Fruit fly (Drosophila melanogaster): ENCODE results near the gene CG15764.
A peak's percentile ranks its signal among the peaks of the same experiment; 100 is the strongest.

DNA sequence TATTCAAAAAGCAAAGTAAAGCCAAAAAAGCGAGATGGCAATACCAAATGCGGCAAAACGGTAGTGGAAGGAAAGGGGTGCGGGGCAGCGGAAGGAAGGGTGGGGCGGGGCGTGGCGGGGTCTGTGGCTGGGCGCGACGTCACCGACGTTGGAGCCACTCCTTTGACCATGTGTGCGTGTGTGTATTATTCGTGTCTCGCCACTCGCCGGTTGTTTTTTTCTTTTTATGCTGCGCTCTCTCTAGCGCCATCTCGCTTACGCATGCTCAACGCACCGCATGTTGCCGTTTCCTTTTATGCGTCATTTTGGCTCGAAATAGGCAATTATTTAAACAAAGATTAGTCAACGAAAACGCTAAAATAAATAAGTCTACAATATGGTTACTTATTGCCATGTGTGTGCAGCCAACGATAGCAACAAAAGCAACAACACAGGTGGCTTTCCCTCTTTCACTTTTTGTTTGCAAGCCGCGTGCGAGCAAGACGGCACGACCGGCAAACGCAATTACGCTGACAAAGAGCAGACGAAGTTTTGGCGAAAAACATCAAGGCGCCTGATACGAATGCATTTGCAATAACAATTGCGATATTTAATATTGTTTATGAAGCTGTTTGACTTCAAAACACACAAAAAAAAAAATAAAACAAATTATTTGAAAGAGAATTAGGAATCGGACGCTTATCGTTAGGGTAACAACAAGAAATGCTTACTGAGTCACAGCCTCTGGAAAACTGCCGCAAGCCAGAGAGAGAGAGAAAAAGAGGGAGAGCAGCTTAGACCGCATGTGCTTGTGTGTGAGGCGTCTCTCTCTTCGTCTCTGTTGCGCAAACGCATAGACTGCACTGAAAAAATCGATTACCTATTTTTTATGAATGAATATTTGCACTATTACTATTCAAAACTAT is 30.6 kb downstream of the CG15764 start:
- TF ChIP-seq CG15710 (tag; optimal IDR thresholded peaks at IDR 0.05) (peak; percentile 29), CG4496 (GFP tag; IDR thresholded peaks at IDR 0.05) (peak; percentile 74), Pif1A (GFP tag; optimal IDR thresholded peaks at IDR 0.05) (no peak), CG9948 (tag; optimal IDR thresholded peaks at IDR 0.05) (no peak)
